Worm (Caenorhabditis elegans) whole organism, L1 larva: ENCODE results near the gene egl-38.
A peak's percentile ranks its signal among the peaks of the same experiment; 100 is the strongest.

ENCODE experiments used
- C04F5.9 ChIP-seq: sonication (generic microtip); optimal IDR thresholded peaks from 2 replicates; lab custom pipeline; 2016; ENCODE audit warnings: missing genetic modification characterization, missing compliant biosample characterization
- C34B4.2 ChIP-seq: sonication (generic microtip); optimal IDR thresholded peaks from 2 replicates; lab custom pipeline; 2017; ENCODE audit warnings: mild to moderate bottlenecking, missing genetic modification characterization, missing compliant biosample characterization
- Y116A8C.19 ChIP-seq: sonication (generic microtip); optimal IDR thresholded peaks from 2 replicates; lab custom pipeline; 2016; ENCODE audit warnings: missing compliant biosample characterization, missing genetic modification characterization, borderline replicate concordance
- aha-1 ChIP-seq: fragments of 150-350 bp; optimal IDR thresholded peaks from 2 replicates; lab custom pipeline; 2014; ENCODE audit warnings: missing biosample characterization, missing genetic modification characterization
- aly-2 ChIP-seq: fragments of 150-350 bp; optimal IDR thresholded peaks from 2 replicates; lab custom pipeline; 2014; ENCODE audit warnings: missing biosample characterization, missing genetic modification characterization
- blmp-1 ChIP-seq: fragments of 150-350 bp; optimal IDR thresholded peaks from 2 replicates; lab custom pipeline; 2014; ENCODE audit warnings: missing biosample characterization, missing genetic modification characterization
- ceh-8 ChIP-seq: fragments of 200-800 bp; sonication (Bioruptor generic); optimal IDR thresholded peaks from 2 replicates; lab custom pipeline; 2018; ENCODE audit warnings: mild to moderate bottlenecking, missing genetic modification characterization, moderate library complexity, missing compliant biosample characterization
- ces-1 ChIP-seq: fragments of 150-350 bp; optimal IDR thresholded peaks from 2 replicates; lab custom pipeline; 2014; ENCODE audit warnings: missing biosample characterization, missing genetic modification reagents, missing genetic modification characterization
- egl-27 ChIP-seq, 2 experiments: fragments of 150-350 bp in 1 of 2; sonication (generic microtip); optimal IDR thresholded peaks; 3 replicates each; lab custom pipeline; 2017 to 2018; ENCODE audit warnings: missing biosample characterization in 2 of 2, missing genetic modification characterization in 2 of 2, missing genetic modification reagents in 2 of 2
- elt-3 ChIP-seq, 6 experiments: fragments of 150-350 bp in 1 of 6; sonication (generic microtip); optimal IDR thresholded peaks; 2 replicates each; lab custom pipeline; 2017 to 2018; ENCODE audit warnings: missing biosample characterization in 6 of 6, missing genetic modification characterization in 6 of 6, inconsistent platforms in 1 of 6
- ets-5 ChIP-seq: fragments of 200-800 bp; sonication (Bioruptor generic); IDR thresholded peaks from 2 replicates; pipeline ENCODE4 v1.3.6; 2022; ENCODE audit warnings: missing genetic modification characterization, missing compliant biosample characterization
- grh-1 ChIP-seq: fragments of 200-800 bp; sonication (Bioruptor generic); IDR thresholded peaks from 2 replicates; pipeline ENCODE4 v1.3.6; 2022; ENCODE audit warnings: missing genetic modification reagents, missing genetic modification characterization, missing compliant biosample characterization
- hlh-17 ChIP-seq: fragments of 200-800 bp; sonication (Bioruptor generic); optimal IDR thresholded peaks from 2 replicates; lab custom pipeline; 2018; ENCODE audit warnings: missing genetic modification characterization, mild to moderate bottlenecking, missing compliant biosample characterization, moderate library complexity, borderline replicate concordance
- hpl-2 ChIP-seq: fragments of 150-350 bp; optimal IDR thresholded peaks from 2 replicates; lab custom pipeline; 2014; ENCODE audit warnings: missing biosample characterization, missing genetic modification reagents, missing genetic modification characterization
- irx-1 ChIP-seq: sonication (generic microtip); optimal IDR thresholded peaks from 2 replicates; lab custom pipeline; 2016; ENCODE audit warnings: missing genetic modification characterization, missing compliant biosample characterization
- isw-1 ChIP-seq: fragments of 200-800 bp; sonication (Bioruptor generic); IDR thresholded peaks from 2 replicates; pipeline ENCODE4 v1.3.6; 2022; ENCODE audit warnings: missing genetic modification characterization, missing compliant biosample characterization
- lin-14 ChIP-seq: fragments of 200-800 bp; sonication (Bioruptor generic); optimal IDR thresholded peaks from 2 replicates; lab custom pipeline; 2018; ENCODE audit warnings: mild to moderate bottlenecking, missing genetic modification characterization, moderate library complexity, missing compliant biosample characterization
- lir-3 ChIP-seq: sonication (generic microtip); optimal IDR thresholded peaks from 2 replicates; lab custom pipeline; 2016; ENCODE audit warnings: mild to moderate bottlenecking, missing genetic modification characterization, moderate library complexity, missing compliant biosample characterization; ENCODE audit not compliant: poor library complexity
- lsy-2 ChIP-seq, 2 experiments: fragments of 150-350 bp; optimal IDR thresholded peaks; 2 replicates each; lab custom pipeline; 2014; ENCODE audit warnings: missing biosample characterization in 2 of 2, missing genetic modification characterization in 2 of 2
- mab-9 ChIP-seq: fragments of 200-800 bp; sonication (Bioruptor generic); IDR thresholded peaks from 2 replicates; pipeline ENCODE4 v1.3.6; 2022; ENCODE audit warnings: missing genetic modification reagents, missing genetic modification characterization, missing compliant biosample characterization
- mef-2 ChIP-seq: fragments of 150-350 bp; optimal IDR thresholded peaks from 2 replicates; lab custom pipeline; 2014; ENCODE audit warnings: missing biosample characterization, missing genetic modification characterization
- nhr-12 ChIP-seq: sonication (generic microtip); optimal IDR thresholded peaks from 2 replicates; lab custom pipeline; 2017; ENCODE audit warnings: missing biosample characterization, missing genetic modification characterization
- nhr-20 ChIP-seq: sonication (generic microtip); optimal IDR thresholded peaks from 2 replicates; lab custom pipeline; 2016; ENCODE audit warnings: mild to moderate bottlenecking, missing genetic modification characterization, missing compliant biosample characterization
- nhr-237 ChIP-seq: fragments of 150-350 bp; optimal IDR thresholded peaks from 2 replicates; lab custom pipeline; 2014; ENCODE audit warnings: missing biosample characterization, missing genetic modification characterization
- nhr-28 ChIP-seq: fragments of 150-350 bp; optimal IDR thresholded peaks from 2 replicates; lab custom pipeline; 2014; ENCODE audit warnings: missing biosample characterization, missing genetic modification characterization
- nhr-47 ChIP-seq: sonication (generic microtip); optimal IDR thresholded peaks from 2 replicates; lab custom pipeline; 2016; ENCODE audit warnings: mild to moderate bottlenecking, missing genetic modification characterization, moderate library complexity, missing compliant biosample characterization
- nhr-77 ChIP-seq: fragments of 150-350 bp; optimal IDR thresholded peaks from 2 replicates; lab custom pipeline; 2014; ENCODE audit warnings: missing biosample characterization, missing genetic modification characterization
- nhr-85 ChIP-seq: sonication (generic microtip); peaks from one replicate; lab custom pipeline; 2016; ENCODE audit warnings: missing genetic modification characterization, inconsistent platforms, missing compliant biosample characterization
- nhr-90 ChIP-seq: sonication (generic microtip); optimal IDR thresholded peaks from 2 replicates; lab custom pipeline; 2016; ENCODE audit warnings: mild to moderate bottlenecking, missing genetic modification characterization, missing compliant biosample characterization; ENCODE audit not compliant: poor library complexity
- pag-3 ChIP-seq: sonication (generic microtip); optimal IDR thresholded peaks from 2 replicates; lab custom pipeline; 2017; ENCODE audit warnings: missing genetic modification characterization, mild to moderate bottlenecking, missing compliant biosample characterization, antibody characterized with exemption, borderline replicate concordance; ENCODE audit not compliant: insufficient read depth
- pax-3 ChIP-seq: fragments of 200-800 bp; sonication (Bioruptor generic); optimal IDR thresholded peaks from 2 replicates; lab custom pipeline; 2018; ENCODE audit warnings: mild to moderate bottlenecking, missing genetic modification characterization, moderate library complexity, missing compliant biosample characterization
- pqm-1 ChIP-seq: sonication (generic microtip); optimal IDR thresholded peaks from 3 replicates; lab custom pipeline; 2017; ENCODE audit warnings: missing biosample characterization, missing genetic modification characterization
- snpc-4 ChIP-seq: fragments of 150-350 bp; optimal IDR thresholded peaks from 2 replicates; lab custom pipeline; 2014; ENCODE audit warnings: missing biosample characterization, missing genetic modification characterization
- snu-23 ChIP-seq: sonication (generic microtip); optimal IDR thresholded peaks from 2 replicates; lab custom pipeline; 2016; ENCODE audit warnings: missing genetic modification characterization, missing compliant biosample characterization
- sox-4 ChIP-seq: sonication (generic microtip); optimal IDR thresholded peaks from 2 replicates; lab custom pipeline; 2016; ENCODE audit warnings: missing genetic modification characterization, missing compliant biosample characterization
- sptf-1 ChIP-seq: fragments of 150-350 bp; optimal IDR thresholded peaks from 2 replicates; lab custom pipeline; 2014; ENCODE audit warnings: missing biosample characterization, missing genetic modification characterization
- sup-37 ChIP-seq: fragments of 200-800 bp; sonication (Bioruptor generic); optimal IDR thresholded peaks from 2 replicates; lab custom pipeline; 2018; ENCODE audit warnings: mild to moderate bottlenecking, missing genetic modification characterization, missing compliant biosample characterization
- swsn-7 ChIP-seq: sonication (generic microtip); optimal IDR thresholded peaks from 2 replicates; lab custom pipeline; 2016; ENCODE audit warnings: missing genetic modification characterization, missing compliant biosample characterization
- tlp-1 ChIP-seq: fragments of 150-350 bp; optimal IDR thresholded peaks from 2 replicates; lab custom pipeline; 2014; ENCODE audit warnings: missing biosample characterization, missing genetic modification characterization
- unc-62 ChIP-seq: fragments of 150-350 bp; optimal IDR thresholded peaks from 2 replicates; lab custom pipeline; 2014; ENCODE audit warnings: missing biosample characterization, missing genetic modification reagents, missing genetic modification characterization
- unc-98 ChIP-seq: fragments of 200-800 bp; sonication (Bioruptor generic); IDR thresholded peaks from 2 replicates; pipeline ENCODE4 v1.3.6; 2022; ENCODE audit warnings: missing genetic modification characterization, missing compliant biosample characterization
- zip-4 ChIP-seq: fragments of 200-800 bp; sonication (Bioruptor generic); optimal IDR thresholded peaks from 2 replicates; lab custom pipeline; 2018; ENCODE audit warnings: mild to moderate bottlenecking, missing genetic modification characterization, moderate library complexity, missing compliant biosample characterization
- ztf-11 ChIP-seq, 2 experiments: sonication (generic microtip); optimal IDR thresholded peaks; 2 replicates each; lab custom pipeline; 2016 to 2017; ENCODE audit warnings: missing genetic modification characterization in 2 of 2, missing biosample characterization in 1 of 2, missing compliant biosample characterization in 1 of 2

Gene egl-38

DNA sequence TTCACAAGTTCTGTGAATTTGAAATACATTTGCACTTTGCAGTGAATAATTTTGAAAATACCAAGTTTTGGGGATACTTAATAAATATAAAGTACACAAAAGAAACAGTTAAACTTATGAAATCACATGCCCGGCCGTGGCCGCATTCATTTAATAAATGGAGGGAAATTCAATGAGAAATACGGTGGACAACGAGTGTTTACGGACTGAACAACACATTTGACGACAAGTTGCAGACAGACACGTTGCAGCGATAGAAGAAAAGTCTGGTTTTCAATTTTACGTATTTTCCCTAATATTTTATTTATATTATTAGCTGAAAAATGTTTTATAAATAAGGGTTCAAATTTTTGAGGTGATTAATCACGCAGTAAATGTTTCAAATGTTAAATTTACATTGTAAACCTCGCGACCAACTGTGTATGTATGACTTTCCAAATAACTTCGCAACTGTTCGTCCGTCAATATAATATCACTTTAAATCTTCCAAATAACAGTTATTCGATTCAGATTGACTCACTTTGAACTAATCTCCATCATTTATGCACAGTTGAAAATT lies 41.2 kb upstream of the egl-38 start, which contains the start of gene copg-1 (continued):
- TF ChIP-seq pax-3 (tag; lab: Kevin White, UChicago) (no peak), ztf-11 (tag; optimal IDR thresholded peaks at IDR 0.05; lab: Kevin White, UChicago) (no peak), ets-5 (GFP tag; lab: Robert Waterston, UW) (no peak), swsn-7 (tag; lab: Kevin White, UChicago) (peak; percentile 49), mef-2 (tag; lab: Kevin White, UChicago) (no peak), sup-37 (no peak), C34B4.2 (tag; lab: Kevin White, UChicago) (no peak), nhr-237 (tag; lab: Kevin White, UChicago) (no peak), snpc-4 (tag; lab: Kevin White, UChicago) (peak; percentile 32), isw-1 (peak; percentile 34), nhr-85 (tag; lab: Kevin White, UChicago) (peak; percentile 48), mab-9 (GFP tag; lab: Robert Waterston, UW) (no peak), tlp-1 (no peak), irx-1 (peak; percentile 33), nhr-90 (peak; percentile 13), elt-3 (tag; optimal IDR thresholded peaks at IDR 0.05; lab: Kevin White, UChicago) (peak in 2 of 6 experiments; percentile 37 to 62), C04F5.9 (no peak), sox-4 (tag; lab: Kevin White, UChicago) (no peak), aha-1 (no peak), aly-2 (tag; lab: Kevin White, UChicago) (peak; percentile 4), snu-23 (GFP tag; lab: Kevin White, UChicago) (peak; percentile 66), nhr-12 (tag; lab: Kevin White, UChicago) (no peak), nhr-28 (tag; lab: Kevin White, UChicago) (no peak), hpl-2 (GFP tag; lab: Kevin White, UChicago) (no peak), ces-1 (GFP tag; lab: Kevin White, UChicago) (no peak), ceh-8 (GFP tag; lab: Kevin White, UChicago) (no peak), lir-3 (tag; lab: Kevin White, UChicago) (no peak), zip-4 (no peak), nhr-20 (tag; lab: Kevin White, UChicago) (peak; percentile 66), unc-98 (no peak), grh-1 (GFP tag; lab: Robert Waterston, UW) (no peak), egl-27 (tag; optimal IDR thresholded peaks at IDR 0.05; lab: Kevin White, UChicago) (no peak)

DNA sequence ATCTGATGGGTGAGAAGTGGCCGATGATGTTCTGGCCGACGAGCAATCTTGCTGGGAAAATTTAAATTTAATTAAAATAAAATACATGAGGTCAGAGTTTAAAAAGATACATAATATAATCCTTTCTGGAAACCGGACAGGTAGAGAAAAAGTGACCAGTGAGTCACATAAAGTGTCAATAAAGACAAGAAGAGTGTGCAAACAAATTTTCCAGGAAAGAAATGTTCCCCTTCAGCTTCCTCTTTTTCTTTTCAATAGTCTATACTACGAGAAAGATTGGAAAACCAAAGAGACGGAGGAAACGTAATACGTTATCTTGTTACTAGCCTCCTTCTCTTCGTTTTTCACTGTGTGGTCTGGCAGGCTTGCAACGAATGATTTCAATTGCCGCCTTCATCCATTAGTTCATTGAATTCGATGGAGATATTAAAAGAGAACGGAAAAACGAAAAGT lies 40.3 kb upstream of the egl-38 start, which contains the start of gene tsp-12:
Gene tsp-12 (minus strand): TSS at position 51 of the 453 bp plus-strand sequence.
- TF ChIP-seq C04F5.9 (no peak), lin-14 (GFP tag; lab: Kevin White, UChicago) (peak; percentile 64), nhr-20 (tag; lab: Kevin White, UChicago) (peak; percentile 1), hlh-17 (GFP tag; lab: Kevin White, UChicago) (no peak), blmp-1 (tag; lab: Kevin White, UChicago) (peak; percentile 27), nhr-47 (tag; lab: Kevin White, UChicago) (no peak), lsy-2 (tag; optimal IDR thresholded peaks at IDR 0.05; lab: Kevin White, UChicago) (peak in 1 of 2 experiments; percentile 33), isw-1 (no peak)

DNA sequence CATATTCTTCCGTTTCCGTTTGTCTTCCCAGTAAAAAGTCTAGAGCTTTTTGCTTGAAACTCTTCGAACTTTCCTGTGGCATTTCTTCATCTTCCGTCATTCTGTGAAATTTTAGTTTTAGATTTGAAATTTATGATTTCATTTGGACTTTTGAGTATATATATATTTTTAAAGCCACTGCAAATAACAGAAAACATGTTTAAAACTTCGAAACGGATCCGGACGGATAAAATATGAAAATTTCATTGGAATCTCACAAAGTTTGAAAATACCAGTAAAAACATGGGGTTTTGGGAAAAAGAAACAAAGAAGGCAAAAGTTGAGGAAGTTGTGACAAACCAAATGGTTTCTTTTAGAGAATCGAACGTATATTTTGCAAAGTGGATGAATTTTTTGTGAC lies 38.6 kb upstream of the egl-38 start, which contains the start of gene pigs-1:
Gene pigs-1 (minus strand): TSS at position 101 of the 400 bp plus-strand sequence.
- TF ChIP-seq sptf-1 (tag; lab: Kevin White, UChicago) (no peak), unc-62 (GFP tag; lab: Kevin White, UChicago) (no peak), sox-4 (tag; lab: Kevin White, UChicago) (no peak), pag-3 (tag; lab: Kevin White, UChicago) (no peak), Y116A8C.19 (tag; lab: Kevin White, UChicago) (no peak), mef-2 (tag; lab: Kevin White, UChicago) (no peak), nhr-90 (no peak), nhr-77 (no peak), nhr-85 (tag; lab: Kevin White, UChicago) (no peak), snu-23 (GFP tag; lab: Kevin White, UChicago) (no peak), pqm-1 (tag; lab: Kevin White, UChicago) (no peak)
- TF ChIP-seq, all 84 proteins: peak for 0
